Fruit fly (Drosophila melanogaster) whole organism, embryonic: ENCODE measurements around the gene inaF-B.
A peak's percentile ranks its signal among the peaks of the same experiment; 100 is the strongest.

Experiments
- Antp ChIP-seq: fragments of 200-800 bp; sonication (Bioruptor generic); optimal IDR thresholded peaks from 3 replicates; lab custom pipeline; 2016; ENCODE audit warnings: missing biosample characterization, missing genetic modification characterization
- B-H2 ChIP-seq: fragments of 200-800 bp; sonication (Bioruptor generic); optimal IDR thresholded peaks from 2 replicates; lab custom pipeline; 2018; ENCODE audit warnings: missing biosample characterization, mild to moderate bottlenecking, missing genetic modification characterization
- BEAF-32 ChIP-seq: fragments of 200-800 bp; sonication (Bioruptor generic); optimal IDR thresholded peaks from 3 replicates; lab custom pipeline; 2017; ENCODE audit warnings: missing biosample characterization, missing genetic modification characterization, mild to moderate bottlenecking, moderate library complexity, missing genetic modification reagents
- CG10267 ChIP-seq: fragments of 200-800 bp; sonication (Bioruptor generic); optimal IDR thresholded peaks from 2 replicates; lab custom pipeline; 2018; ENCODE audit warnings: missing biosample characterization, mild to moderate bottlenecking, missing genetic modification characterization, moderate library complexity
- CG10959 ChIP-seq: fragments of 200-800 bp; sonication (Bioruptor generic); IDR thresholded peaks from 2 replicates; pipeline ENCODE4 v1.3.6; 2022; ENCODE audit warnings: missing biosample characterization, missing genetic modification characterization
- CG11696 ChIP-seq: fragments of 200-800 bp; sonication (Bioruptor generic); IDR thresholded peaks from 2 replicates; pipeline ENCODE4 v1.3.6; 2022; ENCODE audit warnings: missing biosample characterization, missing genetic modification characterization
- CG14050 ChIP-seq: fragments of 200-800 bp; sonication (Bioruptor generic); IDR thresholded peaks from 3 replicates; pipeline ENCODE4 v1.3.6; 2022; ENCODE audit warnings: missing biosample characterization, missing genetic modification characterization
- CG1603 ChIP-seq: fragments of 200-800 bp; sonication (Bioruptor generic); optimal IDR thresholded peaks from 2 replicates; lab custom pipeline; 2019; ENCODE audit warnings: missing biosample characterization, mild to moderate bottlenecking, missing genetic modification characterization, moderate library complexity
- CG5180 ChIP-seq: fragments of 200-800 bp; sonication (Bioruptor generic); optimal IDR thresholded peaks from 3 replicates; lab custom pipeline; 2017; ENCODE audit warnings: missing biosample characterization, missing genetic modification characterization, mild to moderate bottlenecking, moderate library complexity, missing genetic modification reagents
- CG6272 ChIP-seq: fragments of 200-800 bp; sonication (Bioruptor generic); IDR thresholded peaks from 2 replicates; pipeline ENCODE4 v1.3.6; 2022; ENCODE audit warnings: missing biosample characterization, missing genetic modification characterization
- CG6683 ChIP-seq: fragments of 200-800 bp; sonication (Bioruptor generic); optimal IDR thresholded peaks from 2 replicates; lab custom pipeline; 2017; ENCODE audit warnings: missing biosample characterization, mild to moderate bottlenecking, missing genetic modification characterization, missing genetic modification reagents
- CG7786 ChIP-seq: fragments of 200-800 bp; sonication (Bioruptor generic); optimal IDR thresholded peaks from 2 replicates; lab custom pipeline; 2016; ENCODE audit warnings: missing biosample characterization, missing genetic modification characterization
- CG8478 ChIP-seq: fragments of >200 bp; optimal IDR thresholded peaks from 2 replicates; lab custom pipeline; 2018
- CG9609 ChIP-seq: fragments of 200-800 bp; sonication (Bioruptor generic); optimal IDR thresholded peaks from 3 replicates; lab custom pipeline; 2016; ENCODE audit warnings: missing biosample characterization, missing genetic modification characterization
- Dek ChIP-seq: fragments of 200-800 bp; sonication (Bioruptor generic); optimal IDR thresholded peaks from 3 replicates; lab custom pipeline; 2019; ENCODE audit warnings: missing biosample characterization, mild to moderate bottlenecking, missing genetic modification characterization, moderate library complexity
- E2f2 ChIP-seq: fragments of 200-800 bp; sonication (Bioruptor generic); IDR thresholded peaks from 2 replicates; pipeline ENCODE4 v1.3.6; 2022; ENCODE audit warnings: missing biosample characterization, missing genetic modification characterization
- ERR ChIP-seq: fragments of 200-800 bp; sonication (Bioruptor generic); optimal IDR thresholded peaks from 2 replicates; lab custom pipeline; 2016; ENCODE audit warnings: missing biosample characterization, missing genetic modification characterization
- HLH4C ChIP-seq: fragments of 200-800 bp; sonication (Bioruptor generic); IDR thresholded peaks from 3 replicates; pipeline ENCODE4 v1.3.6; 2022; ENCODE audit warnings: missing biosample characterization, missing genetic modification characterization; ENCODE audit not compliant: partially characterized antibody
- Hand ChIP-seq: fragments of 200-800 bp; sonication (Bioruptor generic); optimal IDR thresholded peaks from 2 replicates; lab custom pipeline; 2017; ENCODE audit warnings: mild to moderate bottlenecking, missing biosample characterization, missing genetic modification reagents, missing genetic modification characterization
- Kr ChIP-seq: fragments of 200-800 bp; sonication (Bioruptor generic); optimal IDR thresholded peaks from 2 replicates; lab custom pipeline; 2017; ENCODE audit warnings: missing biosample characterization, mild to moderate bottlenecking, missing genetic modification characterization
- Max ChIP-seq: fragments of 200-800 bp; sonication (Bioruptor generic); optimal IDR thresholded peaks from 2 replicates; lab custom pipeline; 2016; ENCODE audit warnings: missing biosample characterization, mild to moderate bottlenecking, missing genetic modification characterization
- Med ChIP-seq: fragments of 200-800 bp; sonication (Bioruptor generic); peaks from one replicate; lab custom pipeline; 2016; ENCODE audit warnings: missing biosample characterization, missing genetic modification characterization, mild to moderate bottlenecking, inconsistent platforms, moderate library complexity
- Mes4 ChIP-seq: fragments of 200-800 bp; sonication (Bioruptor generic); optimal IDR thresholded peaks from 2 replicates; lab custom pipeline; 2016; ENCODE audit warnings: missing biosample characterization, missing genetic modification characterization
- Mrtf ChIP-seq: fragments of 200-800 bp; sonication (Bioruptor generic); IDR thresholded peaks from 3 replicates; pipeline ENCODE4 v1.3.6; 2022; ENCODE audit warnings: missing biosample characterization, missing genetic modification characterization
- Nf-YB ChIP-seq: fragments of 200-800 bp; sonication (Bioruptor generic); optimal IDR thresholded peaks from 3 replicates; lab custom pipeline; 2019; ENCODE audit warnings: missing biosample characterization, mild to moderate bottlenecking, missing genetic modification characterization, moderate library complexity
- Oli ChIP-seq: fragments of 200-800 bp; sonication (Bioruptor generic); optimal IDR thresholded peaks from 2 replicates; lab custom pipeline; 2018; ENCODE audit warnings: missing biosample characterization, mild to moderate bottlenecking, missing genetic modification characterization, moderate library complexity
- Rx ChIP-seq: fragments of 200-800 bp; sonication (Bioruptor generic); IDR thresholded peaks from 2 replicates; pipeline ENCODE4 v1.3.6; 2022; ENCODE audit warnings: missing biosample characterization, missing genetic modification characterization
- Sin3A ChIP-seq: fragments of >200 bp; optimal IDR thresholded peaks from 2 replicates; lab custom pipeline; 2018
- Sox100B ChIP-seq: fragments of 200-800 bp; sonication (Bioruptor generic); optimal IDR thresholded peaks from 3 replicates; lab custom pipeline; 2018; ENCODE audit warnings: missing biosample characterization, mild to moderate bottlenecking, missing genetic modification characterization
- YL-1 ChIP-seq: fragments of 200-800 bp; sonication (Bioruptor generic); optimal IDR thresholded peaks from 3 replicates; lab custom pipeline; 2017; ENCODE audit warnings: missing biosample characterization, mild to moderate bottlenecking, missing genetic modification characterization
- az2 ChIP-seq: fragments of 200-800 bp; sonication (Bioruptor generic); optimal IDR thresholded peaks from 3 replicates; lab custom pipeline; 2016; ENCODE audit warnings: missing biosample characterization, missing genetic modification characterization
- dm ChIP-seq: fragments of 200-800 bp; sonication (Bioruptor generic); optimal IDR thresholded peaks from 3 replicates; lab custom pipeline; 2016; ENCODE audit warnings: missing biosample characterization, missing genetic modification characterization
- fd96Cb ChIP-seq: fragments of 200-800 bp; sonication (Bioruptor generic); optimal IDR thresholded peaks from 2 replicates; lab custom pipeline; 2018; ENCODE audit warnings: missing biosample characterization, mild to moderate bottlenecking, missing genetic modification characterization, moderate library complexity
- gcm ChIP-seq: fragments of 200-800 bp; sonication (Bioruptor generic); optimal IDR thresholded peaks from 2 replicates; lab custom pipeline; 2019; ENCODE audit warnings: missing biosample characterization, mild to moderate bottlenecking, missing genetic modification characterization, moderate library complexity
- gro ChIP-seq: fragments of 200-800 bp; sonication (Bioruptor generic); optimal IDR thresholded peaks from 2 replicates; lab custom pipeline; 2016; ENCODE audit warnings: missing biosample characterization, missing genetic modification characterization
- hbn ChIP-seq: fragments of 200-800 bp; sonication (Bioruptor generic); IDR thresholded peaks from 2 replicates; pipeline ENCODE4 v1.3.6; 2022; ENCODE audit warnings: missing biosample characterization, missing genetic modification characterization; ENCODE audit not compliant: partially characterized antibody
- insv ChIP-seq, 2 experiments: fragments of 200-800 bp; sonication (Bioruptor generic); optimal IDR thresholded peaks; 3 replicates each; lab custom pipeline; 2016 to 2018; ENCODE audit warnings: missing biosample characterization in 2 of 2, missing genetic modification characterization in 2 of 2
- inv ChIP-seq: fragments of 200-800 bp; sonication (Bioruptor generic); IDR thresholded peaks from 2 replicates; pipeline ENCODE4 v1.3.6; 2022; ENCODE audit warnings: missing biosample characterization, missing genetic modification characterization; ENCODE audit not compliant: partially characterized antibody
- nom ChIP-seq: fragments of 200-800 bp; sonication (Bioruptor generic); optimal IDR thresholded peaks from 2 replicates; lab custom pipeline; 2017; ENCODE audit warnings: missing biosample characterization, missing genetic modification characterization, mild to moderate bottlenecking, moderate library complexity, missing genetic modification reagents
- pan ChIP-seq, 4 experiments: fragments of >200 bp in 3 of 4; fragments of 200-800 bp in 1 of 4; sonication (Bioruptor generic) in 1 of 4; optimal IDR thresholded peaks in 3 of 4; IDR thresholded peaks in 1 of 4; 2 replicates each; pipeline versions ENCODE4 v1.3.6 to Lab custom; 2017 to 2022; ENCODE audit warnings: missing biosample characterization in 2 of 4, missing genetic modification characterization in 2 of 4, mixed read lengths in 1 of 4
- pho ChIP-seq: fragments of 200-800 bp; sonication (Bioruptor generic); optimal IDR thresholded peaks from 2 replicates; lab custom pipeline; 2016; ENCODE audit warnings: missing biosample characterization, missing genetic modification characterization
- prd ChIP-seq, 3 experiments: fragments of >200 bp in 2 of 3; fragments of 200-800 bp in 1 of 3; sonication (Bioruptor generic) in 1 of 3; optimal IDR thresholded peaks in 2 of 3; IDR thresholded peaks in 1 of 3; 2 replicates in 2 of 3; 3 replicates in 1 of 3; pipeline versions ENCODE4 v1.3.6 to Lab custom; 2017 to 2022; ENCODE audit warnings: missing biosample characterization in 1 of 3, missing genetic modification characterization in 1 of 3
- salm ChIP-seq: fragments of 200-800 bp; sonication (Bioruptor generic); optimal IDR thresholded peaks from 2 replicates; lab custom pipeline; 2018; ENCODE audit warnings: missing biosample characterization, mild to moderate bottlenecking, missing genetic modification characterization
- schlank ChIP-seq: fragments of 200-800 bp; sonication (Bioruptor generic); optimal IDR thresholded peaks from 2 replicates; lab custom pipeline; 2018; ENCODE audit warnings: missing biosample characterization, mild to moderate bottlenecking, missing genetic modification characterization
- sr ChIP-seq: fragments of 200-800 bp; sonication (Bioruptor generic); IDR thresholded peaks from 3 replicates; pipeline ENCODE4 v1.3.6; 2022; ENCODE audit warnings: missing biosample characterization, missing genetic modification characterization
- trh ChIP-seq: fragments of 200-800 bp; sonication (Bioruptor generic); optimal IDR thresholded peaks from 2 replicates; lab custom pipeline; 2016; ENCODE audit warnings: missing biosample characterization, missing genetic modification characterization
- wdn ChIP-seq: fragments of 200-800 bp; sonication (Bioruptor generic); IDR thresholded peaks from 2 replicates; pipeline ENCODE4 v1.3.6; 2022; ENCODE audit warnings: missing biosample characterization, missing genetic modification characterization

Gene inaF-B

dm6 chrX:11681558-11682551 lies 50.7 kb downstream of the inaF-B start (continued):
- no peak for TF ChIP-seq Rx (GFP tag; lab: Robert Waterston, UW)
- no peak for TF ChIP-seq Mrtf (GFP tag; lab: Robert Waterston, UW)
- TF ChIP-seq CG9609 (GFP tag; lab: Kevin White, UChicago), result peak; percentile 54
- peak; percentile 66 for TF ChIP-seq B-H2
- TF ChIP-seq Oli, result peak; percentile 48
- peak; percentile 21 for TF ChIP-seq Max (GFP tag; lab: Kevin White, UChicago)
- peak; percentile 93 for TF ChIP-seq Med (GFP tag; lab: Kevin White, UChicago)
- TF ChIP-seq CG14050 (GFP tag; lab: Robert Waterston, UW), result no peak; the same call in 2 of the 3 replicates
- peak; percentile 69 for TF ChIP-seq Antp (GFP tag; lab: Kevin White, UChicago)
- TF ChIP-seq CG10267 (tag; lab: Kevin White, UChicago), result peak; percentile 65
- TF ChIP-seq CG1603 (tag; lab: Kevin White, UChicago), result peak; percentile 53
- peak; percentile 75 for TF ChIP-seq nom
- peak; percentile 23 for TF ChIP-seq az2 (GFP tag; lab: Kevin White, UChicago)
- peak; percentile 40 for TF ChIP-seq gro (GFP tag; lab: Kevin White, UChicago)
- TF ChIP-seq sr (GFP tag; lab: Robert Waterston, UW), result no peak
- TF ChIP-seq ERR, result peak; percentile 82
- TF ChIP-seq trh (GFP tag; lab: Kevin White, UChicago), result peak; percentile 18
- peak; percentile 53; the same call in 1 of the 2 replicates for TF ChIP-seq inv (GFP tag; lab: Robert Waterston, UW)
- TF ChIP-seq Sin3A (lab: Kevin White, UChicago), result no peak
- TF ChIP-seq CG6683 (GFP tag; lab: Kevin White, UChicago), result peak; percentile 36
- TF ChIP-seq salm (tag; lab: Kevin White, UChicago), result no peak
- TF ChIP-seq Dek (tag; lab: Kevin White, UChicago), result peak; percentile 51
- peak; percentile 69 for TF ChIP-seq CG7786 (GFP tag; lab: Kevin White, UChicago)
- peak in 1 of 2 experiments; percentile 31 for TF ChIP-seq insv (GFP tag; optimal IDR thresholded peaks at IDR 0.05; lab: Kevin White, UChicago)
- no peak for TF ChIP-seq schlank (tag; lab: Kevin White, UChicago)
- no peak for TF ChIP-seq Mes4 (GFP tag; lab: Kevin White, UChicago)
- TF ChIP-seq BEAF-32 (GFP tag; lab: Kevin White, UChicago), result peak; percentile 79
- peak; percentile 71 for TF ChIP-seq pho (GFP tag; lab: Kevin White, UChicago)
- peak; percentile 64; the same call in 1 of the 2 replicates for TF ChIP-seq wdn (GFP tag; lab: Robert Waterston, UW)
- TF ChIP-seq gcm, result peak; percentile 39
- no peak for TF ChIP-seq pan (optimal IDR thresholded peaks at IDR 0.05; lab: Kevin White, UChicago)
- no peak for TF ChIP-seq pan (GFP tag; optimal IDR thresholded peaks at IDR 0.05 in 1 of 2, IDR thresholded peaks at IDR 0.05 in 1 of 2)
- TF ChIP-seq CG10959 (GFP tag; lab: Robert Waterston, UW), result no peak
- no peak for TF ChIP-seq CG5180
- peak; percentile 50 for TF ChIP-seq Sox100B
- TF ChIP-seq CG11696, result no peak
- TF ChIP-seq YL-1 (GFP tag; lab: Kevin White, UChicago), result peak; percentile 27
- peak; percentile 25 for TF ChIP-seq fd96Cb (tag; lab: Kevin White, UChicago)
- no peak for TF ChIP-seq CG6272 (GFP tag; lab: Robert Waterston, UW)
- TF ChIP-seq E2f2 (GFP tag; lab: Robert Waterston, UW), result peak; percentile 88
- TF ChIP-seq dm (GFP tag; lab: Kevin White, UChicago), result peak; percentile 35
- peak; percentile 75 for TF ChIP-seq CG8478
- TF ChIP-seq prd (optimal IDR thresholded peaks at IDR 0.05; lab: Kevin White, UChicago), result no peak
- TF ChIP-seq prd (GFP tag; IDR thresholded peaks at IDR 0.05; lab: Robert Waterston, UW), result peak; percentile 55
- no peak for TF ChIP-seq Kr
- peak; percentile 49 for TF ChIP-seq Nf-YB (GFP tag; lab: Kevin White, UChicago)
- TF ChIP-seq HLH4C, result peak; percentile 40; the same call in 2 of the 3 replicates
- peak; percentile 46; the same call in 1 of the 2 replicates for TF ChIP-seq hbn (GFP tag; lab: Robert Waterston, UW)
- peak; percentile 49 for TF ChIP-seq Hand (GFP tag; lab: Kevin White, UChicago)
